Worm (Caenorhabditis elegans): ENCODE measurements around the gene Y75B8A.33.
"Not testable (repeated sequence)": the region's sequence is repeated elsewhere in the genome, so short reads cannot be mapped to it uniquely, and the experiment has no call there.

Y75B8A.33 gene

ce11 chrIII:12387344-12387743 lies 20.2 kb upstream of the Y75B8A.33 start:
- TF ChIP-seq aptf-2 (GFP tag; conservative IDR thresholded peaks at IDR 0.05) = peak; percentile 95

ce11 chrIII:12386597-12386996 lies 19.4 kb upstream of the Y75B8A.33 start, which contains the start of gene Y49E10.30:
Y49E10.30 (plus strand) TSS chrIII:12386897.
- not testable (repeated sequence) for TF ChIP-seq lin-40, F57C9.4, F22D6.2 (tag; optimal IDR thresholded peaks at IDR 0.05)

- peak; percentile 91 for TF ChIP-seq aptf-2 (GFP tag; conservative IDR thresholded peaks at IDR 0.05)
These were observed 18.8 kb upstream of the Y75B8A.33 start for ce11 chrIII:12385996-12386395.

ce11 chrIII:12383709-12384108 lies 16.5 kb upstream of the Y75B8A.33 start, which contains the start of gene Y49E10.4:
Y49E10.4 (minus strand) TSS chrIII:12383809.
- not testable (repeated sequence) for TF ChIP-seq ZK185.1 (tag; optimal IDR thresholded peaks at IDR 0.05; ENCODE audit: poor library complexity, severe bottlenecking); ztf-6 (GFP tag; IDR thresholded peaks at IDR 0.05); mxl-1 (tag; optimal IDR thresholded peaks at IDR 0.05)

- TF ChIP-seq madf-6 (GFP tag; IDR thresholded peaks at IDR 0.05) (peak; percentile 55; the same call in 1 of the 2 replicates), D2030.7 (GFP tag; IDR thresholded peaks at IDR 0.05) (peak; percentile 31), mcd-1 (GFP tag; IDR thresholded peaks at IDR 0.05) (peak; percentile 83), egrh-3 (GFP tag; IDR thresholded peaks at IDR 0.05) (0 out of 2 replicates have a peak, but pooled peaks have one; percentile 12), ceh-91 (GFP tag; IDR thresholded peaks at IDR 0.05) (0 out of 2 replicates have a peak, but pooled peaks have one; percentile 38), hmg-1.2 (GFP tag; IDR thresholded peaks at IDR 0.05) (peak; percentile 50), F33H1.4 (GFP tag; IDR thresholded peaks at IDR 0.05) (0 out of 2 replicates have a peak, but pooled peaks have one; percentile 27)
These were observed 15.6 kb upstream of the Y75B8A.33 start for ce11 chrIII:12382799-12383198.

- TF ChIP-seq dpl-1 (GFP tag; optimal IDR thresholded peaks at IDR 0.05) (peak; percentile 41), efl-1 (GFP tag; optimal IDR thresholded peaks at IDR 0.05) (peak; percentile 59), lin-54 (GFP tag; optimal IDR thresholded peaks at IDR 0.05) (peak; percentile 81), lin-35 (GFP tag; optimal IDR thresholded peaks at IDR 0.05) (peak in 1 of 3 experiments; percentile 81), mcd-1 (GFP tag; IDR thresholded peaks at IDR 0.05) (peak; percentile 84), F23B12.7 (tag; optimal IDR thresholded peaks at IDR 0.05; ENCODE audit: insufficient read depth) (no peak), zim-3 (tag; optimal IDR thresholded peaks at IDR 0.05) (no peak)
These were observed 10.1 kb upstream of the Y75B8A.33 start, which contains the start of gene pph-4.2 for ce11 chrIII:12377198-12377662. pph-4.2 (minus strand) TSS chrIII:12377248.

ce11 chrIII:12375614-12376013 lies 8.4 kb upstream of the Y75B8A.33 start:
- TF ChIP-seq C06A6.2 (GFP tag; conservative IDR thresholded peaks at IDR 0.05) (no peak), zfh-2 (GFP tag; conservative IDR thresholded peaks at IDR 0.05) (peak; percentile 62), ets-4 (GFP tag; optimal IDR thresholded peaks at IDR 0.05) (no peak), B0019.2 (GFP tag; conservative IDR thresholded peaks at IDR 0.05) (no peak), ZK185.1 (tag; optimal IDR thresholded peaks at IDR 0.05; ENCODE audit: poor library complexity, severe bottlenecking) (no peak), akir-1 (GFP tag; optimal IDR thresholded peaks at IDR 0.05) (no peak), Y56A3A.18 (GFP tag; IDR thresholded peaks at IDR 0.05) (no peak), sea-2 (GFP tag; IDR thresholded peaks at IDR 0.05) (no peak)
